Worm (Caenorhabditis elegans): ENCODE data around the gene twk-42.
A peak's percentile ranks its signal among the peaks of the same experiment; 100 is the strongest.

twk-42 gene

DNA sequence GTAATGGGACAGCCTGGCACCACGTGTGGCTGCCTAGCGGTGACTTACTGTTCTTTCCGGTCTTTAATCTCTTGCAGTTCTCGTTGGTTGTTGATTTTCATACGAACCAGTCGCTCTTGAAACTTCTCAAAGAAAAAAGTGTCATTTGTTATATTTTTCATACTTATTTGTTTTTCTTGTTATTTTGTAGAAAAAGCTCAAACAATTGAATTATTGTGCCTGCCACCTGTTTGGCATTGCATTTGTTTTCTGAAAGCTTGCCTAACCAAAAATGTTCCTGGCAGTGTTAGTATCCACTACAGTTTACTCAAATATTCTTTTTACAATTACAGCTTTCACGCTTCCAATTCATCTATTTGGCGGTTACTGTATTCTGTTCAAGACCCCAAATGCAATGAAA, 32.7 kb upstream of the twk-42 start, which contains the start of the genes C47A10.16 and srh-283:
TSS of gene C47A10.16 (minus strand) at position 101 of the 400 bp plus-strand sequence.
TSS of gene srh-283 (plus strand) at position 272 of the 400 bp plus-strand sequence.
- TF ChIP-seq sea-2 (GFP tag; optimal IDR thresholded peaks at IDR 0.05) (no peak), tbx-2 (tag; optimal IDR thresholded peaks at IDR 0.05) (no peak), nhr-77 (tag; optimal IDR thresholded peaks at IDR 0.05) (no peak), mdl-1 (tag; optimal IDR thresholded peaks at IDR 0.05) (no peak), R02D3.7 (tag; optimal IDR thresholded peaks at IDR 0.05) (no peak), fkh-2 (tag; optimal IDR thresholded peaks at IDR 0.05) (no peak), unc-62 (GFP tag; optimal IDR thresholded peaks at IDR 0.05) (no peak), nhr-12 (tag; optimal IDR thresholded peaks at IDR 0.05) (no peak), elt-2 (tag; optimal IDR thresholded peaks at IDR 0.05) (no peak), pqm-1 (tag; optimal IDR thresholded peaks at IDR 0.05) (no peak)

ce11 chrV:17755592-17755991, 23.2 kb upstream of the twk-42 start, which contains the start of gene pgp-9:
Gene pgp-9, plus strand, starts transcription at chrV:17755892.
- TF ChIP-seq pqm-1 (tag; optimal IDR thresholded peaks at IDR 0.05) = no peak
- TF ChIP-seq ceh-28 (tag; optimal IDR thresholded peaks at IDR 0.05) = no peak
- TF ChIP-seq sea-2 (GFP tag; optimal IDR thresholded peaks at IDR 0.05) = no peak

- TF ChIP-seq pqm-1 (tag; optimal IDR thresholded peaks at IDR 0.05) = peak; percentile 78
- TF ChIP-seq eor-1 (tag; optimal IDR thresholded peaks at IDR 0.05) = no peak
- peak; percentile 31 for TF ChIP-seq pha-4 (tag; optimal IDR thresholded peaks at IDR 0.05)
- TF ChIP-seq elt-2 (tag; optimal IDR thresholded peaks at IDR 0.05) = peak; percentile 82
These were observed 22.6 kb upstream of the twk-42 start for ce11 chrV:17754999-17755398.

DNA sequence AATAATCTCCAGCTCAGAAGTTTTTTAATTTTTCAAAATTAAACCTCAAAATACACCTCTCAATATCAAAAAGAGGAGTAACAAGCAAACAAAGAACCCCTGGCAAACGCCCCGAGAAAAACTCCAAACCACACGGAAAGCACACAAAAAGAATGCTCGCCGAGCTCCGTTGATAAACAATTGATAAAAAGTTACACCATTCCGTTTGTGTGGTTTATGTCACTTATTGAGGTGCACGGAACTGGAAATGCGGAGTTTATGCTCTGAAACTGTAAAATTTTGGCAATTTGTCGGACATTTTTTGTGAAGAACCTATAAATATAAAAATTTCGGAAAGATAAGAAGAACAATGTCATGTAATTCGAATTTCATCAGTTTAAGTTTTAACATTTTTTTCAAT, 19.9 kb upstream of the twk-42 start:
- TF ChIP-seq pha-4 (tag; optimal IDR thresholded peaks at IDR 0.05) (peak; percentile 46), ama-1 (optimal IDR thresholded peaks at IDR 0.05) (no peak), elt-2 (tag; optimal IDR thresholded peaks at IDR 0.05) (peak; percentile 90), pqm-1 (tag; optimal IDR thresholded peaks at IDR 0.05) (peak; percentile 67)

ce11 chrV:17749181-17749580, 16.8 kb upstream of the twk-42 start, which contains the start of gene R12G8.1:
Gene R12G8.1, minus strand, starts transcription at chrV:17749243.
- TF ChIP-seq nfya-1 (tag; optimal IDR thresholded peaks at IDR 0.05; ENCODE audit: insufficient read depth) (no peak), elt-2 (tag; optimal IDR thresholded peaks at IDR 0.05) (no peak), R02D3.7 (tag; optimal IDR thresholded peaks at IDR 0.05) (no peak), elt-1 (tag; optimal IDR thresholded peaks at IDR 0.05) (no peak), nhr-67 (tag; optimal IDR thresholded peaks at IDR 0.05) (no peak), fkh-10 (GFP tag; optimal IDR thresholded peaks at IDR 0.05) (peak; percentile 79), ztf-4 (tag; optimal IDR thresholded peaks at IDR 0.05) (no peak), lsy-12 (tag; optimal IDR thresholded peaks at IDR 0.05) (no peak)

ce11 chrV:17746959-17747358, 14.5 kb upstream of the twk-42 start, which contains the start of gene twk-36:
Gene twk-36, minus strand, starts transcription at chrV:17747059.
- TF ChIP-seq pha-4 (tag; optimal IDR thresholded peaks at IDR 0.05) = no peak
- TF ChIP-seq ceh-82 (tag; optimal IDR thresholded peaks at IDR 0.05) = no peak
- no peak for TF ChIP-seq nhr-23 (tag; optimal IDR thresholded peaks at IDR 0.05)
- no peak for TF ChIP-seq eor-1 (tag; optimal IDR thresholded peaks at IDR 0.05)
- TF ChIP-seq ZK546.5 (tag; optimal IDR thresholded peaks at IDR 0.05) = no peak
- no peak for TF ChIP-seq nhr-12 (tag; optimal IDR thresholded peaks at IDR 0.05)
- no peak for TF ChIP-seq nhr-76 (tag; optimal IDR thresholded peaks at IDR 0.05)
- no peak for TF ChIP-seq fkh-10 (GFP tag; optimal IDR thresholded peaks at IDR 0.05)
- no peak for TF ChIP-seq ceh-9 (tag; optimal IDR thresholded peaks at IDR 0.05)
- TF ChIP-seq mml-1 (tag; optimal IDR thresholded peaks at IDR 0.05) = no peak
- TF ChIP-seq unc-39 (tag; optimal IDR thresholded peaks at IDR 0.05) = no peak

DNA sequence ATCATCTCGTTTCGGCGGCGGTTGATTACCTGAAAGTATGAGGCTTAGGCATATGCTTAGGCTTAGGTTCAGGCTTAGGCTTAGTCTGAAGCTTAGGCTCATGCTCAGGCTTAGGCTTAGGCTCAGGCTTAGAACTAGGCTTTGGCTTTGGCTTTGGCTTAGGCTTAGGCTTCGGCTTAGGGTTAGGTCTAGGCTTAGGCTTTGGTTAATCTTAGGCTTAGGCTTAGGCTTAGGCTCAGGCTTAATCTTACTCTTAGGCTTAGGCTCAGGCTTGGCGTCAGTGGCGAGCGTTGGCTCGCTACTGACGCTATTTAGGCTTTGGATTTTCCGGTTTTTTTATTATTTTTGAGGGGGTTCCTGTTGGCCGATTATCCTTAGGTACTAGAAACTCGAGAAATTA, 11.4 kb upstream of the twk-42 start:
- no peak for TF ChIP-seq lsy-12 (tag; optimal IDR thresholded peaks at IDR 0.05)
- TF ChIP-seq skn-1 (tag; optimal IDR thresholded peaks at IDR 0.05) = no peak
- TF ChIP-seq unc-62 (GFP tag; optimal IDR thresholded peaks at IDR 0.05) = no peak
- TF ChIP-seq nhr-25 (tag; optimal IDR thresholded peaks at IDR 0.05) = no peak
- no peak for TF ChIP-seq pha-4 (tag; optimal IDR thresholded peaks at IDR 0.05)
